Fruit fly (Drosophila melanogaster): ENCODE measurements around the gene CG45080.

CG45080 gene

dm6 chr3R:13305318-13305899 is 13.7 kb downstream of the CG45080 start (continued):
- peak; percentile 91 for TF ChIP-seq CG34406 (GFP tag; optimal IDR thresholded peaks at IDR 0.05)
- TF ChIP-seq acj6 (GFP tag; optimal IDR thresholded peaks at IDR 0.05) = peak; percentile 85
- TF ChIP-seq OdsH (GFP tag; optimal IDR thresholded peaks at IDR 0.05) = peak; percentile 87
- peak; percentile 79 for TF ChIP-seq Lpt (GFP tag; optimal IDR thresholded peaks at IDR 0.05)
- peak; percentile 79 for TF ChIP-seq CG16779 (tag; optimal IDR thresholded peaks at IDR 0.05)
- TF ChIP-seq achi (GFP tag; optimal IDR thresholded peaks at IDR 0.05) = peak; percentile 90
- TF ChIP-seq Hr4 (GFP tag; optimal IDR thresholded peaks at IDR 0.05) = peak; percentile 45
- peak; percentile 21 for TF ChIP-seq Ets21C (GFP tag; optimal IDR thresholded peaks at IDR 0.05)
- TF ChIP-seq CG4318 (GFP tag; optimal IDR thresholded peaks at IDR 0.05) = peak; percentile 87
- TF ChIP-seq pdm3 (GFP tag; optimal IDR thresholded peaks at IDR 0.05) = peak; percentile 58
- peak; percentile 26; the same call in 1 of the 2 replicates for TF ChIP-seq CG11294 (GFP tag; IDR thresholded peaks at IDR 0.05)
- peak; percentile 25 for TF ChIP-seq vri (GFP tag; optimal IDR thresholded peaks at IDR 0.05)
- peak; percentile 83 for TF ChIP-seq CG6808 (GFP tag; optimal IDR thresholded peaks at IDR 0.05)
- TF ChIP-seq spab (GFP tag; optimal IDR thresholded peaks at IDR 0.05) = peak; percentile 86
- TF ChIP-seq lz (GFP tag; optimal IDR thresholded peaks at IDR 0.05) = peak; percentile 62
- peak; percentile 15 for TF ChIP-seq fd85E (GFP tag; optimal IDR thresholded peaks at IDR 0.05)
- TF ChIP-seq CG11902 (GFP tag; optimal IDR thresholded peaks at IDR 0.05) = peak; percentile 59
- TF ChIP-seq fd59A (GFP tag; optimal IDR thresholded peaks at IDR 0.05) = peak; percentile 67
- no peak for TF ChIP-seq Eip93F (GFP tag; optimal IDR thresholded peaks at IDR 0.05)
- peak; percentile 82 for TF ChIP-seq CG11762 (GFP tag; optimal IDR thresholded peaks at IDR 0.05; ENCODE audit: insufficient read depth)
- TF ChIP-seq CG6854 (GFP tag; optimal IDR thresholded peaks at IDR 0.05) = peak; percentile 79
- peak; percentile 61 for TF ChIP-seq Sox15 (GFP tag; optimal IDR thresholded peaks at IDR 0.05)
- peak; percentile 43 for TF ChIP-seq dac (GFP tag; optimal IDR thresholded peaks at IDR 0.05)
- no peak for TF ChIP-seq fkh (GFP tag; optimal IDR thresholded peaks at IDR 0.05)
- TF ChIP-seq Smox (GFP tag; optimal IDR thresholded peaks at IDR 0.05) = peak; percentile 63
- peak; percentile 79 for TF ChIP-seq Met (GFP tag; optimal IDR thresholded peaks at IDR 0.05)
- peak; percentile 68 for TF ChIP-seq Sox14 (GFP tag; optimal IDR thresholded peaks at IDR 0.05)
- peak; percentile 63 for TF ChIP-seq CG7368 (GFP tag; optimal IDR thresholded peaks at IDR 0.05)
- TF ChIP-seq cyc (GFP tag; optimal IDR thresholded peaks at IDR 0.05) = peak; percentile 61

- TF ChIP-seq CG8119 (GFP tag; IDR thresholded peaks at IDR 0.05) = no peak
- no peak for TF ChIP-seq dac (GFP tag; optimal IDR thresholded peaks at IDR 0.05)
- no peak for TF ChIP-seq acj6 (GFP tag; optimal IDR thresholded peaks at IDR 0.05)
- no peak for TF ChIP-seq Hr4 (GFP tag; optimal IDR thresholded peaks at IDR 0.05)
- peak; percentile 53 for TF ChIP-seq CG3919 (GFP tag; optimal IDR thresholded peaks at IDR 0.05)
- TF ChIP-seq CG4318 (GFP tag; optimal IDR thresholded peaks at IDR 0.05) = no peak
- no peak for TF ChIP-seq fd85E (GFP tag; optimal IDR thresholded peaks at IDR 0.05)
- peak; percentile 4 for TF ChIP-seq net (GFP tag; optimal IDR thresholded peaks at IDR 0.05)
- no peak for TF ChIP-seq Ets96B (tag; optimal IDR thresholded peaks at IDR 0.05)
- TF ChIP-seq OdsH (GFP tag; optimal IDR thresholded peaks at IDR 0.05) = no peak
- TF ChIP-seq svp (GFP tag) = peak; percentile 26
- no peak for TF ChIP-seq esn (GFP tag; optimal IDR thresholded peaks at IDR 0.05)
- TF ChIP-seq Sox102F (GFP tag; optimal IDR thresholded peaks at IDR 0.05) = no peak
- TF ChIP-seq dsx (GFP tag; optimal IDR thresholded peaks at IDR 0.05; ENCODE audit: poor library complexity, severe bottlenecking) = no peak
- TF ChIP-seq CG9139 (GFP tag; optimal IDR thresholded peaks at IDR 0.05) = no peak
- no peak for TF ChIP-seq Hr39 (GFP tag; optimal IDR thresholded peaks at IDR 0.05)
- TF ChIP-seq eg (GFP tag; IDR thresholded peaks at IDR 0.05) = no peak
- TF ChIP-seq CG15336 (GFP tag; IDR thresholded peaks at IDR 0.05) = peak; percentile 42; the same call in 1 of the 2 replicates
- no peak for TF ChIP-seq CG6854 (GFP tag; optimal IDR thresholded peaks at IDR 0.05)
- TF ChIP-seq CG8632 (GFP tag; optimal IDR thresholded peaks at IDR 0.05) = no peak
- peak; percentile 3 for TF ChIP-seq CG6276 (GFP tag; optimal IDR thresholded peaks at IDR 0.05)
- no peak for TF ChIP-seq CG10669 (GFP tag; optimal IDR thresholded peaks at IDR 0.05)
- no peak for TF ChIP-seq CG34406 (GFP tag; optimal IDR thresholded peaks at IDR 0.05)
- no peak for TF ChIP-seq Blimp-1 (GFP tag; optimal IDR thresholded peaks at IDR 0.05)
- no peak for TF ChIP-seq Sox14 (GFP tag; optimal IDR thresholded peaks at IDR 0.05)
- TF ChIP-seq Gug (GFP tag; IDR thresholded peaks at IDR 0.05) = no peak
- TF ChIP-seq Met (GFP tag; optimal IDR thresholded peaks at IDR 0.05) = no peak
- no peak for TF ChIP-seq CG6808 (GFP tag; optimal IDR thresholded peaks at IDR 0.05)
- TF ChIP-seq CG11294 (GFP tag; IDR thresholded peaks at IDR 0.05) = no peak
- no peak for TF ChIP-seq fd59A (GFP tag; optimal IDR thresholded peaks at IDR 0.05)
- TF ChIP-seq lz (GFP tag; optimal IDR thresholded peaks at IDR 0.05) = no peak
- TF ChIP-seq Eip93F (GFP tag; optimal IDR thresholded peaks at IDR 0.05) = no peak
- no peak for TF ChIP-seq topi (GFP tag; optimal IDR thresholded peaks at IDR 0.05)
- TF ChIP-seq cyc (GFP tag; optimal IDR thresholded peaks at IDR 0.05) = no peak
These were observed 14.5 kb downstream of the CG45080 start for dm6 chr3R:13304512-13305069.

All from whole organism, prepupa.